Worm (Caenorhabditis elegans) whole organism, L1 larva: ENCODE data around the gene K07C11.10.

Experiments
- C04F5.9 ChIP-seq: sonication (generic microtip); optimal IDR thresholded peaks from 2 replicates; lab custom pipeline; 2016; ENCODE audit warnings: missing genetic modification characterization, missing compliant biosample characterization
- aha-1 ChIP-seq: fragments of 150-350 bp; optimal IDR thresholded peaks from 2 replicates; lab custom pipeline; 2014; ENCODE audit warnings: missing biosample characterization, missing genetic modification characterization
- ceh-63 ChIP-seq: fragments of 200-800 bp; sonication (Bioruptor generic); optimal IDR thresholded peaks from 2 replicates; lab custom pipeline; 2018; ENCODE audit warnings: mild to moderate bottlenecking, missing genetic modification characterization, missing compliant biosample characterization
- ceh-8 ChIP-seq: fragments of 200-800 bp; sonication (Bioruptor generic); optimal IDR thresholded peaks from 2 replicates; lab custom pipeline; 2018; ENCODE audit warnings: mild to moderate bottlenecking, missing genetic modification characterization, moderate library complexity, missing compliant biosample characterization
- ceh-82 ChIP-seq, 3 experiments: fragments of 150-350 bp in 1 of 3; sonication (generic microtip) in 2 of 3; optimal IDR thresholded peaks; 2 replicates each; lab custom pipeline; 2014 to 2017; ENCODE audit warnings: missing biosample characterization in 3 of 3, missing genetic modification characterization in 3 of 3
- ceh-88 ChIP-seq: fragments of 200-800 bp; sonication (Bioruptor generic); IDR thresholded peaks from 2 replicates; pipeline ENCODE4 v1.3.6; 2022; ENCODE audit warnings: missing genetic modification characterization, missing compliant biosample characterization
- dpl-1 ChIP-seq, 3 experiments: fragments of 150-350 bp in 2 of 3; sonication (generic microtip) in 1 of 3; optimal IDR thresholded peaks; 2 replicates each; lab custom pipeline; 2014 to 2017; ENCODE audit warnings: missing biosample characterization in 3 of 3, missing genetic modification characterization in 3 of 3, missing genetic modification reagents in 3 of 3
- efl-1 ChIP-seq, 4 experiments: fragments of 150-350 bp; optimal IDR thresholded peaks in 3 of 4; peaks in 1 of 4; 1 replicate in 1 of 4; 2 replicates in 3 of 4; lab custom pipeline; 2014; ENCODE audit warnings: missing biosample characterization in 2 of 4, missing genetic modification characterization in 2 of 4, missing genetic modification reagents in 2 of 4
- egl-27 ChIP-seq, 2 experiments: fragments of 150-350 bp in 1 of 2; sonication (generic microtip); optimal IDR thresholded peaks; 3 replicates each; lab custom pipeline; 2017 to 2018; ENCODE audit warnings: missing biosample characterization in 2 of 2, missing genetic modification characterization in 2 of 2, missing genetic modification reagents in 2 of 2
- elt-2 ChIP-seq: sonication (generic microtip); optimal IDR thresholded peaks from 2 replicates; lab custom pipeline; 2016; ENCODE audit warnings: missing genetic modification characterization, mild to moderate bottlenecking, inconsistent platforms, missing compliant biosample characterization, missing genetic modification reagents
- elt-3 ChIP-seq, 6 experiments: fragments of 150-350 bp in 1 of 6; sonication (generic microtip); optimal IDR thresholded peaks; 2 replicates each; lab custom pipeline; 2017 to 2018; ENCODE audit warnings: missing biosample characterization in 6 of 6, missing genetic modification characterization in 6 of 6, inconsistent platforms in 1 of 6
- hlh-4 ChIP-seq: sonication (generic microtip); optimal IDR thresholded peaks from 2 replicates; lab custom pipeline; 2016; ENCODE audit warnings: mild to moderate bottlenecking, missing genetic modification characterization, missing compliant biosample characterization
- irx-1 ChIP-seq: sonication (generic microtip); optimal IDR thresholded peaks from 2 replicates; lab custom pipeline; 2016; ENCODE audit warnings: missing genetic modification characterization, missing compliant biosample characterization
- jun-1 ChIP-seq: fragments of 150-350 bp; optimal IDR thresholded peaks from 2 replicates; lab custom pipeline; 2014; ENCODE audit warnings: missing biosample characterization, missing genetic modification reagents, missing genetic modification characterization
- lin-13 ChIP-seq: fragments of 150-350 bp; optimal IDR thresholded peaks from 2 replicates; lab custom pipeline; 2014; ENCODE audit warnings: missing biosample characterization, missing genetic modification reagents, missing genetic modification characterization
- lin-14 ChIP-seq: fragments of 200-800 bp; sonication (Bioruptor generic); optimal IDR thresholded peaks from 2 replicates; lab custom pipeline; 2018; ENCODE audit warnings: mild to moderate bottlenecking, missing genetic modification characterization, moderate library complexity, missing compliant biosample characterization
- lin-35 ChIP-seq, 2 experiments: fragments of 150-350 bp; optimal IDR thresholded peaks; 2 replicates each; lab custom pipeline; 2014; ENCODE audit warnings: missing biosample characterization in 2 of 2, missing genetic modification characterization in 2 of 2, missing genetic modification reagents in 2 of 2
- lin-39 ChIP-seq: fragments of 150-350 bp; optimal IDR thresholded peaks from 2 replicates; lab custom pipeline; 2014; ENCODE audit warnings: missing biosample characterization, missing genetic modification reagents, missing genetic modification characterization
- mef-2 ChIP-seq: fragments of 150-350 bp; optimal IDR thresholded peaks from 2 replicates; lab custom pipeline; 2014; ENCODE audit warnings: missing biosample characterization, missing genetic modification characterization
- mep-1 ChIP-seq: fragments of 150-350 bp; optimal IDR thresholded peaks from 2 replicates; lab custom pipeline; 2014; ENCODE audit warnings: missing biosample characterization, missing genetic modification characterization
- nhr-71 ChIP-seq: sonication (generic microtip); optimal IDR thresholded peaks from 2 replicates; lab custom pipeline; 2016; ENCODE audit warnings: mild to moderate bottlenecking, missing genetic modification characterization, moderate library complexity, missing compliant biosample characterization
- nhr-77 ChIP-seq: fragments of 150-350 bp; optimal IDR thresholded peaks from 2 replicates; lab custom pipeline; 2014; ENCODE audit warnings: missing biosample characterization, missing genetic modification characterization
- nhr-90 ChIP-seq: sonication (generic microtip); optimal IDR thresholded peaks from 2 replicates; lab custom pipeline; 2016; ENCODE audit warnings: mild to moderate bottlenecking, missing genetic modification characterization, missing compliant biosample characterization; ENCODE audit not compliant: poor library complexity
- pag-3 ChIP-seq: sonication (generic microtip); optimal IDR thresholded peaks from 2 replicates; lab custom pipeline; 2017; ENCODE audit warnings: missing genetic modification characterization, mild to moderate bottlenecking, missing compliant biosample characterization, antibody characterized with exemption, borderline replicate concordance; ENCODE audit not compliant: insufficient read depth
- pax-3 ChIP-seq: fragments of 200-800 bp; sonication (Bioruptor generic); optimal IDR thresholded peaks from 2 replicates; lab custom pipeline; 2018; ENCODE audit warnings: mild to moderate bottlenecking, missing genetic modification characterization, moderate library complexity, missing compliant biosample characterization
- pqm-1 ChIP-seq: sonication (generic microtip); optimal IDR thresholded peaks from 3 replicates; lab custom pipeline; 2017; ENCODE audit warnings: missing biosample characterization, missing genetic modification characterization
- snpc-4 ChIP-seq: fragments of 150-350 bp; optimal IDR thresholded peaks from 2 replicates; lab custom pipeline; 2014; ENCODE audit warnings: missing biosample characterization, missing genetic modification characterization
- sox-4 ChIP-seq: sonication (generic microtip); optimal IDR thresholded peaks from 2 replicates; lab custom pipeline; 2016; ENCODE audit warnings: missing genetic modification characterization, missing compliant biosample characterization
- tlp-1 ChIP-seq: fragments of 150-350 bp; optimal IDR thresholded peaks from 2 replicates; lab custom pipeline; 2014; ENCODE audit warnings: missing biosample characterization, missing genetic modification characterization
- unc-62 ChIP-seq: fragments of 150-350 bp; optimal IDR thresholded peaks from 2 replicates; lab custom pipeline; 2014; ENCODE audit warnings: missing biosample characterization, missing genetic modification reagents, missing genetic modification characterization
- unc-98 ChIP-seq: fragments of 200-800 bp; sonication (Bioruptor generic); IDR thresholded peaks from 2 replicates; pipeline ENCODE4 v1.3.6; 2022; ENCODE audit warnings: missing genetic modification characterization, missing compliant biosample characterization
- vab-15 ChIP-seq: sonication (generic microtip); optimal IDR thresholded peaks from 2 replicates; lab custom pipeline; 2017; ENCODE audit warnings: missing genotype, mild to moderate bottlenecking, missing genetic modification characterization, missing compliant biosample characterization
- xbp-1 ChIP-seq: sonication (generic microtip); optimal IDR thresholded peaks from 2 replicates; lab custom pipeline; 2016; ENCODE audit warnings: missing genetic modification characterization, missing compliant biosample characterization
- ztf-11 ChIP-seq, 2 experiments: sonication (generic microtip); optimal IDR thresholded peaks; 2 replicates each; lab custom pipeline; 2016 to 2017; ENCODE audit warnings: missing genetic modification characterization in 2 of 2, missing biosample characterization in 1 of 2, missing compliant biosample characterization in 1 of 2
- ztf-4 ChIP-seq: fragments of 150-350 bp; optimal IDR thresholded peaks from 2 replicates; lab custom pipeline; 2014; ENCODE audit warnings: missing biosample characterization, missing genetic modification characterization

Gene K07C11.10

DNA sequence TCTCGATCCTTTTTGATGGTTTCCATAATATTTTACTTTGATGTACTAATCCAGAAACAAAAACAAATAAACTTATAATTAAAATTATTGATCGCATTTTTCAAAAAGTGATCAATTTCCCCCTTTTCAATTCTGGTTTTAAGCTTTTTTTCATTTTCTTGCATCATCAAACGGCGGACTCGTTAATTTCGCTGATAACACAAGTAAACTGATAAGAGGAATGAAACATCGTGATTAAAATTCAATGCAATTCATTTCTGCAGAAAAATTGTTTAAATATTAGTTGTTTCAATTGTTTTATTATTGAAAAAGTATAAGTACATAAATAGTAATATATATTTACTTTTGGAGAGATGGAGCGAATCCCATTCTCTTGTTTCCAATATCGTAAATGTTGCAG lies 40.6 kb upstream of the K07C11.10 start (continued):
- TF ChIP-seq pag-3 (tag; lab: Kevin White, UChicago): no peak
- TF ChIP-seq ceh-82 (tag; optimal IDR thresholded peaks at IDR 0.05; lab: Kevin White, UChicago): no peak
- no peak for TF ChIP-seq lin-39 (tag; lab: Kevin White, UChicago)
- no peak for TF ChIP-seq egl-27 (tag; optimal IDR thresholded peaks at IDR 0.05; lab: Kevin White, UChicago)
- TF ChIP-seq jun-1 (tag; lab: Kevin White, UChicago): peak; percentile 13
- no peak for TF ChIP-seq vab-15
- no peak for TF ChIP-seq snpc-4 (tag; lab: Kevin White, UChicago)
- TF ChIP-seq nhr-71 (tag; lab: Kevin White, UChicago): no peak
- no peak for TF ChIP-seq unc-98 (GFP tag; lab: Robert Waterston, UW)
- no peak for TF ChIP-seq sox-4
- TF ChIP-seq efl-1 (optimal IDR thresholded peaks at IDR 0.05; lab: Kevin White, UChicago): no peak
- TF ChIP-seq efl-1 (GFP tag; optimal IDR thresholded peaks at IDR 0.05 in 1 of 2; lab: Kevin White, UChicago): no peak
- TF ChIP-seq irx-1: no peak
- no peak for TF ChIP-seq lin-13
- TF ChIP-seq unc-62 (GFP tag; lab: Kevin White, UChicago): no peak
- no peak for TF ChIP-seq aha-1 (tag; lab: Kevin White, UChicago)
- TF ChIP-seq ceh-88 (GFP tag; lab: Robert Waterston, UW): no peak
- TF ChIP-seq elt-3 (tag; optimal IDR thresholded peaks at IDR 0.05; lab: Kevin White, UChicago): no peak
- TF ChIP-seq ztf-4: no peak
- peak in 1 of 2 experiments; percentile 31 for TF ChIP-seq lin-35 (GFP tag; optimal IDR thresholded peaks at IDR 0.05; lab: Kevin White, UChicago)

DNA sequence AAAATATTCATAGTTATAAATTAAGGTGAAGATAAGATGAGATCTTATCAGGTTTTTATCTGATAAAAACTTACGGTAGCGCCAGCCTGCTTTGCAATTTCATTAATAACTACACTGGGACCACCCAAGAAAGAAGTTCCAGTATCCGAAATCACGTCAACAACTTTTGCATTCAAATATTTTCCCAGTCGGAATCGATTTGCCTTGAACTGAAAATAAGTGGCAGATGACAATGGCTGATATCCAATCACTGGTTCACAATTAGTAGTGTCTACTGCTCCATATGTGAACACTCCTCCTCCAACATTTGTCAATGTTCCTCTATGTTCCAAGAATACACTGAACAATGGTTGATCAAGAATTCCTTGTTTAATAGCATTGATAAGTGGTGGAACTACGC lies 39.5 kb upstream of the K07C11.10 start, which contains the start of gene F21F8.5:
Gene F21F8.5, minus strand, starts transcription at position 101 of the 400 bp plus-strand sequence.
- TF ChIP-seq pqm-1 (tag; lab: Kevin White, UChicago): no peak
- no peak for TF ChIP-seq nhr-71 (tag; lab: Kevin White, UChicago)
- TF ChIP-seq aha-1 (tag; lab: Kevin White, UChicago): no peak
- TF ChIP-seq ceh-8 (GFP tag; lab: Kevin White, UChicago): no peak
- no peak for TF ChIP-seq ceh-63 (GFP tag; lab: Kevin White, UChicago)
- TF ChIP-seq C04F5.9: no peak

DNA sequence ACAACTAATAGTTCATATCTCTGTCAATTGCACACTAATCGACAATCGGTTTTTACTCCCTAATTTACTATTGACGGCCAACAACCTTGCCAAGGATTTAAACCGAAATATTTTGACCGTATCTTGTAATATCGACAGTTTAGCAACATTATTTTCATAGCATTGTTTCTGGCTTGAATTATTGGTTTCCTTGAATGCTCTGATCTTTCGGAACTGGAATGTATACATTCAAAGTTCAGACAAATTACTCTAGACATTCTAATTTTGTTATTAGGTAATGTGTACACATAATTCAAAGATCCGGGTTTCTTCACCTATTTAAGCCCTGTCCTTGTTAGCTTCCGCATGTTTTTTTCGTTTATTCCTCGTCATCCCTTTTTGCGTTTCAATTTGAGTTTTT lies 37.2 kb upstream of the K07C11.10 start, which contains the start of gene C16D9.9:
Gene C16D9.9, plus strand, starts transcription at position 301 of the 400 bp plus-strand sequence.
- no peak for TF ChIP-seq elt-3 (tag; optimal IDR thresholded peaks at IDR 0.05; lab: Kevin White, UChicago)
- TF ChIP-seq mef-2 (tag; lab: Kevin White, UChicago): no peak
- TF ChIP-seq vab-15: no peak
- no peak for TF ChIP-seq mep-1 (tag; lab: Kevin White, UChicago)
- no peak for TF ChIP-seq aha-1 (tag; lab: Kevin White, UChicago)
- TF ChIP-seq tlp-1 (tag; lab: Kevin White, UChicago): no peak
- no peak for TF ChIP-seq nhr-77 (tag; lab: Kevin White, UChicago)
- TF ChIP-seq C04F5.9: no peak
- TF ChIP-seq dpl-1 (GFP tag; optimal IDR thresholded peaks at IDR 0.05; lab: Kevin White, UChicago): no peak
- no peak for TF ChIP-seq xbp-1 (tag; lab: Kevin White, UChicago)
- no peak for TF ChIP-seq pax-3 (tag; lab: Kevin White, UChicago)
- no peak for TF ChIP-seq nhr-90
- TF ChIP-seq ztf-11 (tag; optimal IDR thresholded peaks at IDR 0.05; lab: Kevin White, UChicago): no peak
- TF ChIP-seq elt-2 (tag; lab: Kevin White, UChicago): no peak
- no peak for TF ChIP-seq lin-14

DNA sequence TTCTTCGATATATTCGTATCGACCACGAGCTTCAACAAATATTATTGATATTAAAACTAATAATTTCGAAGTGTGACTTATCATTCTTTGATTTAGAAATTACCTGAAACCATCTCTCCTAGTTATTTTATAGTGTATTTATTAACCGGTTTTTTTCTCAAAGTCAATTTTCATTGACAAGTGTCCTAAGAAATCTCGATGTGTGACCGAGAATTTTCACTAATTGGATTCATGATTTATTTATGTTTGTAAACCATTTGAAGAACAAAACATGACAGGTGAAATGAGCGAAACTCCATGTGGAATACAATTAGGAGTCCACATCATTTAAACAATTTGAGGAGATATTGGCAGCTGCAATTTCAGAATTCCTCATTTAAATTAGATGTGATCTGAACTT lies 36.8 kb upstream of the K07C11.10 start, which contains the start of gene C16D9.8:
Gene C16D9.8, minus strand, starts transcription at position 101 of the 400 bp plus-strand sequence.
- no peak for TF ChIP-seq ceh-82 (tag; optimal IDR thresholded peaks at IDR 0.05; lab: Kevin White, UChicago)
- TF ChIP-seq hlh-4 (tag; lab: Kevin White, UChicago): peak; percentile 56
